Worm (Caenorhabditis elegans) whole organism, L1 larva: ENCODE measurements around the gene fipr-2.

Source experiments
- C16A3.4 ChIP-seq: fragments of 150-350 bp; optimal IDR thresholded peaks from 2 replicates; lab custom pipeline; 2014; ENCODE audit warnings: missing biosample characterization, missing genetic modification characterization
- blmp-1 ChIP-seq: fragments of 150-350 bp; optimal IDR thresholded peaks from 2 replicates; lab custom pipeline; 2014; ENCODE audit warnings: missing biosample characterization, missing genetic modification characterization
- ceh-8 ChIP-seq: fragments of 200-800 bp; sonication (Bioruptor generic); optimal IDR thresholded peaks from 2 replicates; lab custom pipeline; 2018; ENCODE audit warnings: mild to moderate bottlenecking, missing genetic modification characterization, moderate library complexity, missing compliant biosample characterization
- dpl-1 ChIP-seq, 3 experiments: fragments of 150-350 bp in 2 of 3; sonication (generic microtip) in 1 of 3; optimal IDR thresholded peaks; 2 replicates each; lab custom pipeline; 2014 to 2017; ENCODE audit warnings: missing biosample characterization in 3 of 3, missing genetic modification characterization in 3 of 3, missing genetic modification reagents in 3 of 3
- efl-1 ChIP-seq, 4 experiments: fragments of 150-350 bp; optimal IDR thresholded peaks in 3 of 4; peaks in 1 of 4; 1 replicate in 1 of 4; 2 replicates in 3 of 4; lab custom pipeline; 2014; ENCODE audit warnings: missing biosample characterization in 2 of 4, missing genetic modification characterization in 2 of 4, missing genetic modification reagents in 2 of 4
- elt-2 ChIP-seq: sonication (generic microtip); optimal IDR thresholded peaks from 2 replicates; lab custom pipeline; 2016; ENCODE audit warnings: missing genetic modification characterization, mild to moderate bottlenecking, inconsistent platforms, missing compliant biosample characterization, missing genetic modification reagents
- elt-3 ChIP-seq, 6 experiments: fragments of 150-350 bp in 1 of 6; sonication (generic microtip); optimal IDR thresholded peaks; 2 replicates each; lab custom pipeline; 2017 to 2018; ENCODE audit warnings: missing biosample characterization in 6 of 6, missing genetic modification characterization in 6 of 6, inconsistent platforms in 1 of 6
- fkh-10 ChIP-seq: sonication (generic microtip); optimal IDR thresholded peaks from 2 replicates; lab custom pipeline; 2017; ENCODE audit warnings: missing biosample characterization, missing genetic modification reagents, missing genetic modification characterization
- fos-1 ChIP-seq: fragments of 150-350 bp; optimal IDR thresholded peaks from 2 replicates; lab custom pipeline; 2014; ENCODE audit warnings: missing biosample characterization, missing genetic modification characterization
- hpl-2 ChIP-seq: fragments of 150-350 bp; optimal IDR thresholded peaks from 2 replicates; lab custom pipeline; 2014; ENCODE audit warnings: missing biosample characterization, missing genetic modification reagents, missing genetic modification characterization
- lin-14 ChIP-seq: fragments of 200-800 bp; sonication (Bioruptor generic); optimal IDR thresholded peaks from 2 replicates; lab custom pipeline; 2018; ENCODE audit warnings: mild to moderate bottlenecking, missing genetic modification characterization, moderate library complexity, missing compliant biosample characterization
- lin-15B ChIP-seq: fragments of 150-350 bp; sonication (generic microtip); optimal IDR thresholded peaks from 3 replicates; lab custom pipeline; 2014; ENCODE audit warnings: missing biosample characterization, missing genetic modification characterization
- lin-35 ChIP-seq, 2 experiments: fragments of 150-350 bp; optimal IDR thresholded peaks; 2 replicates each; lab custom pipeline; 2014; ENCODE audit warnings: missing biosample characterization in 2 of 2, missing genetic modification characterization in 2 of 2, missing genetic modification reagents in 2 of 2
- lir-3 ChIP-seq: sonication (generic microtip); optimal IDR thresholded peaks from 2 replicates; lab custom pipeline; 2016; ENCODE audit warnings: mild to moderate bottlenecking, missing genetic modification characterization, moderate library complexity, missing compliant biosample characterization; ENCODE audit not compliant: poor library complexity
- lsy-2 ChIP-seq, 2 experiments: fragments of 150-350 bp; optimal IDR thresholded peaks; 2 replicates each; lab custom pipeline; 2014; ENCODE audit warnings: missing biosample characterization in 2 of 2, missing genetic modification characterization in 2 of 2
- nhr-20 ChIP-seq: sonication (generic microtip); optimal IDR thresholded peaks from 2 replicates; lab custom pipeline; 2016; ENCODE audit warnings: mild to moderate bottlenecking, missing genetic modification characterization, missing compliant biosample characterization
- nhr-237 ChIP-seq: fragments of 150-350 bp; optimal IDR thresholded peaks from 2 replicates; lab custom pipeline; 2014; ENCODE audit warnings: missing biosample characterization, missing genetic modification characterization
- nhr-47 ChIP-seq: sonication (generic microtip); optimal IDR thresholded peaks from 2 replicates; lab custom pipeline; 2016; ENCODE audit warnings: mild to moderate bottlenecking, missing genetic modification characterization, moderate library complexity, missing compliant biosample characterization
- nhr-85 ChIP-seq: sonication (generic microtip); peaks from one replicate; lab custom pipeline; 2016; ENCODE audit warnings: missing genetic modification characterization, inconsistent platforms, missing compliant biosample characterization
- pax-3 ChIP-seq: fragments of 200-800 bp; sonication (Bioruptor generic); optimal IDR thresholded peaks from 2 replicates; lab custom pipeline; 2018; ENCODE audit warnings: mild to moderate bottlenecking, missing genetic modification characterization, moderate library complexity, missing compliant biosample characterization
- pqm-1 ChIP-seq: sonication (generic microtip); optimal IDR thresholded peaks from 3 replicates; lab custom pipeline; 2017; ENCODE audit warnings: missing biosample characterization, missing genetic modification characterization
- snpc-4 ChIP-seq: fragments of 150-350 bp; optimal IDR thresholded peaks from 2 replicates; lab custom pipeline; 2014; ENCODE audit warnings: missing biosample characterization, missing genetic modification characterization
- sox-4 ChIP-seq: sonication (generic microtip); optimal IDR thresholded peaks from 2 replicates; lab custom pipeline; 2016; ENCODE audit warnings: missing genetic modification characterization, missing compliant biosample characterization
- tlp-1 ChIP-seq: fragments of 150-350 bp; optimal IDR thresholded peaks from 2 replicates; lab custom pipeline; 2014; ENCODE audit warnings: missing biosample characterization, missing genetic modification characterization
- unc-130 ChIP-seq: fragments of 150-350 bp; optimal IDR thresholded peaks from 2 replicates; lab custom pipeline; 2017; ENCODE audit warnings: missing biosample characterization, missing genetic modification characterization, inconsistent platforms
- unc-98 ChIP-seq: fragments of 200-800 bp; sonication (Bioruptor generic); IDR thresholded peaks from 2 replicates; pipeline ENCODE4 v1.3.6; 2022; ENCODE audit warnings: missing genetic modification characterization, missing compliant biosample characterization
- vab-15 ChIP-seq: sonication (generic microtip); optimal IDR thresholded peaks from 2 replicates; lab custom pipeline; 2017; ENCODE audit warnings: missing genotype, mild to moderate bottlenecking, missing genetic modification characterization, missing compliant biosample characterization
- zip-4 ChIP-seq: fragments of 200-800 bp; sonication (Bioruptor generic); optimal IDR thresholded peaks from 2 replicates; lab custom pipeline; 2018; ENCODE audit warnings: mild to moderate bottlenecking, missing genetic modification characterization, moderate library complexity, missing compliant biosample characterization

fipr-2 gene

ce11 chrV:12343419-12343969 is 21.7 kb upstream of the fipr-2 start, which contains the start of gene tomm-20 (continued):
- TF ChIP-seq nhr-47 (tag; lab: Kevin White, UChicago) (peak; percentile 97), lir-3 (tag; lab: Kevin White, UChicago) (peak; percentile 79), pqm-1 (tag; lab: Kevin White, UChicago) (no peak), C16A3.4 (tag; lab: Kevin White, UChicago) (peak; percentile 96), fos-1 (peak; percentile 88), lsy-2 (tag; optimal IDR thresholded peaks at IDR 0.05; lab: Kevin White, UChicago) (peak; percentile 96 to 97), lin-14 (GFP tag; lab: Kevin White, UChicago) (peak; percentile 95), vab-15 (tag; lab: Kevin White, UChicago) (peak; percentile 58), sox-4 (tag; lab: Kevin White, UChicago) (peak; percentile 83), dpl-1 (GFP tag; optimal IDR thresholded peaks at IDR 0.05; lab: Kevin White, UChicago) (peak; percentile 98 to 99 (median 99))

ce11 chrV:12344845-12345244 is 20.3 kb upstream of the fipr-2 start, which contains the start of gene F23H12.3:
TSS of gene F23H12.3 (plus strand) at chrV:12345145.
- TF ChIP-seq sox-4 (tag; lab: Kevin White, UChicago), result no peak
- TF ChIP-seq tlp-1 (tag; lab: Kevin White, UChicago), result no peak
- TF ChIP-seq nhr-85 (tag; lab: Kevin White, UChicago), result no peak
- TF ChIP-seq ceh-8, result no peak
- TF ChIP-seq lin-15B (tag; lab: Kevin White, UChicago), result no peak
- no peak for TF ChIP-seq snpc-4 (tag; lab: Kevin White, UChicago)
- TF ChIP-seq unc-98 (GFP tag; lab: Robert Waterston, UW), result no peak
- TF ChIP-seq blmp-1 (tag; lab: Kevin White, UChicago), result no peak

- TF ChIP-seq efl-1 (optimal IDR thresholded peaks at IDR 0.05; lab: Kevin White, UChicago), result no peak
- TF ChIP-seq efl-1 (GFP tag; optimal IDR thresholded peaks at IDR 0.05 in 1 of 2; lab: Kevin White, UChicago), result no peak
- no peak for TF ChIP-seq unc-130 (tag; lab: Kevin White, UChicago)
- TF ChIP-seq pax-3 (tag; lab: Kevin White, UChicago), result no peak
These were observed 19.3 kb upstream of the fipr-2 start, which contains the start of gene snb-2 for ce11 chrV:12345808-12346207. TSS of gene snb-2 (minus strand) at chrV:12345908.

ce11 chrV:12347854-12348253 is 17.3 kb upstream of the fipr-2 start:
- TF ChIP-seq elt-2 (tag; lab: Kevin White, UChicago) (peak; percentile 26), snpc-4 (tag; lab: Kevin White, UChicago) (no peak), hpl-2 (no peak), zip-4 (no peak), lin-35 (GFP tag; optimal IDR thresholded peaks at IDR 0.05; lab: Kevin White, UChicago) (peak in 1 of 2 experiments; percentile 6), nhr-237 (tag; lab: Kevin White, UChicago) (no peak), fkh-10 (GFP tag; lab: Kevin White, UChicago) (no peak)
- TF ChIP-seq, all 84 proteins: peak for 2

ce11 chrV:12349365-12349764 is 15.8 kb upstream of the fipr-2 start:
- TF ChIP-seq blmp-1 (tag; lab: Kevin White, UChicago), result peak; percentile 96
- no peak for TF ChIP-seq dpl-1 (GFP tag; optimal IDR thresholded peaks at IDR 0.05; lab: Kevin White, UChicago)

ce11 chrV:12351842-12352241 is 13.3 kb upstream of the fipr-2 start:
- no peak for TF ChIP-seq efl-1 (optimal IDR thresholded peaks at IDR 0.05; lab: Kevin White, UChicago)
- TF ChIP-seq efl-1 (GFP tag; optimal IDR thresholded peaks at IDR 0.05 in 1 of 2; lab: Kevin White, UChicago), result peak in 1 of 2 experiments; percentile 78
- TF ChIP-seq ceh-8, result no peak
- TF ChIP-seq nhr-20, result peak; percentile 3
- no peak for TF ChIP-seq lin-14 (GFP tag; lab: Kevin White, UChicago)
- TF ChIP-seq blmp-1 (tag; lab: Kevin White, UChicago), result peak; percentile 29
- peak in 1 of 6 experiments; percentile 7 for TF ChIP-seq elt-3 (tag; optimal IDR thresholded peaks at IDR 0.05; lab: Kevin White, UChicago)
